Worm (Caenorhabditis elegans) whole organism, midembryonic: ENCODE data around the gene M176.11.

Experiments
- flt-1 ChIP-seq: fragments of 200-800 bp; sonication (Bioruptor generic); IDR thresholded peaks from 2 replicates; pipeline ENCODE4 v1.3.6; 2022; ENCODE audit warnings: missing genetic modification characterization, missing compliant biosample characterization
- med-1 ChIP-seq: sonication (generic microtip); optimal IDR thresholded peaks from 2 replicates; lab custom pipeline; 2017; ENCODE audit warnings: missing genetic modification characterization, mild to moderate bottlenecking, missing compliant biosample characterization, antibody characterized with exemption, missing genetic modification reagents; ENCODE audit not compliant: insufficient read depth
- ztf-23 ChIP-seq: fragments of 200-800 bp; sonication (Bioruptor generic); IDR thresholded peaks from 2 replicates; pipeline ENCODE4 v1.3.6; 2022; ENCODE audit warnings: missing genetic modification reagents, missing genetic modification characterization, missing compliant biosample characterization

DNA sequence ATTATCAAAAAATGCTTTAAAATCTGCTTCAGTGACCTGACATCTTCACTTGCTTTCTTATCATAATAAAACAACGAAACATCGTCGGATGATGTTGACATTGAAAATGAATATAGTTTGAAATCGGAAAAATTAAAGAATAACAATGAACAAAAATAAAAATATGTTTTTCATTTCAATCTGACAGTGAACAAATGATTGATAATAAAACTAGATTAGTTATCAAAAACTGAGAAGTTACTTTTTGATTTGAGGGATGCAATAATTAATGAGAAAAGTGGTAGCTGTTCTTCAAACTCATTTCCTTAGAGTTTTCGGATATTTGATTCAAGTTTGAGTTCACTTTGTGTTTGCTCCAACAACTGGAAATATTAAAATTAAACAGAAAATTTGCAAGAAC, 21.5 kb downstream of the M176.11 start, which contains the start of gene chil-15:
- no peak for TF ChIP-seq med-1 (GFP tag; lab: Kevin White, UChicago)
- no peak for TF ChIP-seq flt-1 (GFP tag; lab: Robert Waterston, UW)
- no peak for TF ChIP-seq ztf-23 (GFP tag; lab: Robert Waterston, UW)
